Fruit fly (Drosophila melanogaster): ENCODE results near the gene Rbp6.

- TF ChIP-seq Sin3A (optimal IDR thresholded peaks at IDR 0.05): no peak
- TF ChIP-seq Myc (optimal IDR thresholded peaks at IDR 0.05): no peak
- no peak for TF ChIP-seq psq (optimal IDR thresholded peaks at IDR 0.05)
- TF ChIP-seq insv (optimal IDR thresholded peaks at IDR 0.05): no peak
Observed at dm6 chr3L:17035492-17035891, 202.5 kb downstream of the Rbp6 start, which contains the start of gene beg.
